Fruit fly (Drosophila melanogaster): Measurements from ENCODE around the gene CG43155.

Gene CG43155

dm6 chrX:11494731-11495277 is 35.2 kb downstream of the CG43155 start (continued):
- TF ChIP-seq disco-r (GFP tag; optimal IDR thresholded peaks at IDR 0.05) (peak; percentile 30), fd3F (GFP tag; optimal IDR thresholded peaks at IDR 0.05) (no peak), tap (tag; optimal IDR thresholded peaks at IDR 0.05) (peak; percentile 57), CG14710 (tag; optimal IDR thresholded peaks at IDR 0.05) (peak; percentile 87), gfzf (GFP tag; optimal IDR thresholded peaks at IDR 0.05) (no peak), CG13287 (GFP tag; IDR thresholded peaks at IDR 0.05; ENCODE audit: partially characterized antibody) (no peak), CG6791 (GFP tag; IDR thresholded peaks at IDR 0.05; ENCODE audit: partially characterized antibody) (no peak), CG13424 (tag; optimal IDR thresholded peaks at IDR 0.05) (peak; percentile 77), run (tag; optimal IDR thresholded peaks at IDR 0.05) (peak; percentile 37), Awh (GFP tag; IDR thresholded peaks at IDR 0.05) (no peak), vfl (GFP tag; optimal IDR thresholded peaks at IDR 0.05) (no peak), Fer2 (tag; optimal IDR thresholded peaks at IDR 0.05) (no peak), Aef1 (GFP tag; IDR thresholded peaks at IDR 0.05) (0 out of 3 replicates have a peak, but pooled peaks have one; percentile 11), bab2 (GFP tag; optimal IDR thresholded peaks at IDR 0.05) (peak; percentile 52), Bteb2 (GFP tag; optimal IDR thresholded peaks at IDR 0.05) (peak; percentile 44), salm (tag; optimal IDR thresholded peaks at IDR 0.05) (peak; percentile 43), CG14050 (GFP tag; IDR thresholded peaks at IDR 0.05) (no peak), Doc3 (GFP tag; IDR thresholded peaks at IDR 0.05; ENCODE audit: partially characterized antibody) (no peak), CG10462 (GFP tag; optimal IDR thresholded peaks at IDR 0.05) (peak; percentile 68), cato (GFP tag; optimal IDR thresholded peaks at IDR 0.05; ENCODE audit: borderline replicate concordance) (peak; percentile 66), Lpt (GFP tag; optimal IDR thresholded peaks at IDR 0.05) (no peak), cad (GFP tag; optimal IDR thresholded peaks at IDR 0.05) (no peak), zf30C (GFP tag; optimal IDR thresholded peaks at IDR 0.05) (no peak), Ets97D (GFP tag; optimal IDR thresholded peaks at IDR 0.05) (peak; percentile 11), Sry-δ (GFP tag; optimal IDR thresholded peaks at IDR 0.05) (peak; percentile 4), ci (GFP tag; IDR thresholded peaks at IDR 0.05) (peak; percentile 80; the same call in 2 of the 3 replicates), tna (GFP tag; IDR thresholded peaks at IDR 0.05; ENCODE audit: partially characterized antibody) (no peak), wor (GFP tag; IDR thresholded peaks at IDR 0.05) (peak; percentile 67), br (optimal IDR thresholded peaks at IDR 0.05) (no peak), CG7987 (GFP tag; optimal IDR thresholded peaks at IDR 0.05) (no peak), ac (GFP tag; optimal IDR thresholded peaks at IDR 0.05) (peak; percentile 45), CG11085 (GFP tag; IDR thresholded peaks at IDR 0.05) (no peak), cwo (GFP tag; optimal IDR thresholded peaks at IDR 0.05) (peak; percentile 13), CG18599 (GFP tag; optimal IDR thresholded peaks at IDR 0.05) (peak; percentile 55), slp2 (GFP tag; optimal IDR thresholded peaks at IDR 0.05) (peak; percentile 70), al (GFP tag; IDR thresholded peaks at IDR 0.05) (no peak), CG12391 (tag; optimal IDR thresholded peaks at IDR 0.05) (peak; percentile 80), CG15479 (GFP tag; optimal IDR thresholded peaks at IDR 0.05) (peak; percentile 63), schlank (tag; optimal IDR thresholded peaks at IDR 0.05) (no peak), CG3995 (GFP tag; optimal IDR thresholded peaks at IDR 0.05) (no peak), Antp (GFP tag; optimal IDR thresholded peaks at IDR 0.05) (peak; percentile 73), lmd (GFP tag; IDR thresholded peaks at IDR 0.05) (peak; percentile 64; the same call in 1 of the 2 replicates), CG6813 (GFP tag; optimal IDR thresholded peaks at IDR 0.05) (peak; percentile 73), CG12744 (GFP tag; optimal IDR thresholded peaks at IDR 0.05) (no peak), Atf3 (GFP tag; optimal IDR thresholded peaks at IDR 0.05) (peak; percentile 60), CG6689 (GFP tag; IDR thresholded peaks at IDR 0.05) (peak; percentile 70), vnd (GFP tag; IDR thresholded peaks at IDR 0.05; ENCODE audit: partially characterized antibody) (no peak), Dbx (GFP tag; IDR thresholded peaks at IDR 0.05) (no peak), CG9817 (tag; optimal IDR thresholded peaks at IDR 0.05) (peak; percentile 39), Six4 (GFP tag; optimal IDR thresholded peaks at IDR 0.05) (peak; percentile 60), CG8478 (optimal IDR thresholded peaks at IDR 0.05) (no peak)
